Fruit fly (Drosophila melanogaster) whole organism, pupa: ENCODE data around the gene bif.

ENCODE experiments used
- CG10348 ChIP-seq: fragments of 200-800 bp; sonication (Bioruptor generic); IDR thresholded peaks from 2 replicates; pipeline ENCODE4 v1.3.6; 2022; ENCODE audit warnings: missing biosample characterization, missing genetic modification characterization
- CG12605 ChIP-seq: fragments of 200-800 bp; sonication (Bioruptor generic); IDR thresholded peaks from 2 replicates; pipeline ENCODE4 v1.3.6; 2022; ENCODE audit warnings: missing biosample characterization, missing genetic modification characterization
- CG13204 ChIP-seq: fragments of 200-800 bp; sonication (Bioruptor generic); optimal IDR thresholded peaks from 2 replicates; lab custom pipeline; 2018; ENCODE audit warnings: missing biosample characterization, mild to moderate bottlenecking, missing genetic modification characterization, moderate library complexity
- CG14655 ChIP-seq: fragments of 200-800 bp; sonication (Bioruptor generic); optimal IDR thresholded peaks from 3 replicates; lab custom pipeline; 2017; ENCODE audit warnings: mild to moderate bottlenecking, missing biosample characterization, missing genetic modification reagents, missing genetic modification characterization
- CG15710 ChIP-seq: fragments of 200-800 bp; sonication (Bioruptor generic); optimal IDR thresholded peaks from 2 replicates; lab custom pipeline; 2018; ENCODE audit warnings: missing biosample characterization, mild to moderate bottlenecking, missing genetic modification characterization, moderate library complexity
- CG17806 ChIP-seq: fragments of 200-800 bp; sonication (Bioruptor generic); optimal IDR thresholded peaks from 2 replicates; lab custom pipeline; 2018; ENCODE audit warnings: missing biosample characterization, mild to moderate bottlenecking, missing genetic modification characterization, moderate library complexity
- CG32121 ChIP-seq: fragments of 200-800 bp; sonication (Bioruptor generic); IDR thresholded peaks from 2 replicates; pipeline ENCODE4 v1.3.6; 2022; ENCODE audit warnings: missing biosample characterization, missing genetic modification characterization
- CG34367 ChIP-seq: fragments of 200-800 bp; sonication (Bioruptor generic); optimal IDR thresholded peaks from 2 replicates; lab custom pipeline; 2018; ENCODE audit warnings: missing biosample characterization, mild to moderate bottlenecking, missing genetic modification characterization
- CG4496 ChIP-seq: fragments of 200-800 bp; sonication (Bioruptor generic); IDR thresholded peaks from 3 replicates; pipeline ENCODE4 v1.3.6; 2022; ENCODE audit warnings: missing biosample characterization, missing genetic modification characterization
- CG8159 ChIP-seq: fragments of 200-800 bp; sonication (Bioruptor generic); optimal IDR thresholded peaks from 3 replicates; lab custom pipeline; 2018; ENCODE audit warnings: missing biosample characterization, mild to moderate bottlenecking, missing genetic modification characterization, moderate library complexity
- CG8301 ChIP-seq: fragments of 200-800 bp; sonication (Bioruptor generic); optimal IDR thresholded peaks from 2 replicates; lab custom pipeline; 2018; ENCODE audit warnings: missing biosample characterization, mild to moderate bottlenecking, missing genetic modification characterization
- CG9948 ChIP-seq: fragments of 200-800 bp; sonication (Bioruptor generic); optimal IDR thresholded peaks from 2 replicates; lab custom pipeline; 2018; ENCODE audit warnings: missing biosample characterization, mild to moderate bottlenecking, missing genetic modification characterization, moderate library complexity
- D1 ChIP-seq: fragments of 200-800 bp; sonication (Bioruptor generic); optimal IDR thresholded peaks from 2 replicates; lab custom pipeline; 2018; ENCODE audit warnings: missing biosample characterization, mild to moderate bottlenecking, missing genetic modification characterization, moderate library complexity
- EcR ChIP-seq: fragments of 200-800 bp; sonication (Bioruptor generic); optimal IDR thresholded peaks from 3 replicates; lab custom pipeline; 2019; ENCODE audit warnings: missing biosample characterization, missing genetic modification characterization, mild to moderate bottlenecking, moderate library complexity, missing genetic modification reagents
- Ets98B ChIP-seq: fragments of 200-800 bp; sonication (Bioruptor generic); IDR thresholded peaks from 2 replicates; pipeline ENCODE4 v1.3.6; 2022; ENCODE audit warnings: missing biosample characterization, missing genetic modification characterization
- Pif1A ChIP-seq: fragments of 200-800 bp; sonication (Bioruptor generic); optimal IDR thresholded peaks from 3 replicates; lab custom pipeline; 2016; ENCODE audit warnings: missing biosample characterization, missing genetic modification characterization
- Pif1B ChIP-seq: fragments of 200-800 bp; sonication (Bioruptor generic); optimal IDR thresholded peaks from 3 replicates; lab custom pipeline; 2016; ENCODE audit warnings: missing biosample characterization, missing genetic modification characterization
- Snoo ChIP-seq: fragments of 200-800 bp; sonication (Bioruptor generic); optimal IDR thresholded peaks from 3 replicates; lab custom pipeline; 2017; ENCODE audit warnings: missing biosample characterization, mild to moderate bottlenecking, missing genetic modification characterization, inconsistent platforms
- fd96Ca ChIP-seq: fragments of 200-800 bp; sonication (Bioruptor generic); IDR thresholded peaks from 3 replicates; pipeline ENCODE4 v1.3.6; 2022; ENCODE audit warnings: missing biosample characterization, missing genetic modification characterization
- gl ChIP-seq: fragments of 200-800 bp; sonication (Bioruptor generic); optimal IDR thresholded peaks from 2 replicates; lab custom pipeline; 2018; ENCODE audit warnings: missing biosample characterization, mild to moderate bottlenecking, missing genetic modification characterization
- rn ChIP-seq: fragments of 200-800 bp; sonication (Bioruptor generic); IDR thresholded peaks from 2 replicates; pipeline ENCODE4 v1.3.6; 2022; ENCODE audit warnings: missing biosample characterization, missing genetic modification characterization

The bif gene

dm6 chrX:11720138-11720537, 41.4 kb downstream of the bif start, which contains the start of gene Tango10:
Gene Tango10 (plus strand): TSS chrX:11720245.
- TF ChIP-seq CG13204 (GFP tag; lab: Kevin White, UChicago) (no peak), CG4496 (no peak), CG10348 (no peak), CG9948 (no peak), CG14655 (GFP tag; lab: Kevin White, UChicago) (no peak), CG12605 (GFP tag; lab: Robert Waterston, UW) (no peak), Snoo (tag; lab: Kevin White, UChicago) (no peak), D1 (tag; lab: Kevin White, UChicago) (no peak), CG32121 (peak; percentile 40; the same call in 1 of the 2 replicates), Pif1B (GFP tag; lab: Kevin White, UChicago) (no peak), CG17806 (tag; lab: Kevin White, UChicago) (peak; percentile 13), CG15710 (tag; lab: Kevin White, UChicago) (peak; percentile 38), CG8159 (tag; lab: Kevin White, UChicago) (no peak), CG34367 (tag; lab: Kevin White, UChicago) (no peak), Pif1A (GFP tag; lab: Kevin White, UChicago) (no peak), CG8301 (tag; lab: Kevin White, UChicago) (no peak), EcR (GFP tag; lab: Kevin White, UChicago) (no peak), rn (GFP tag; lab: Robert Waterston, UW) (no peak), Ets98B (GFP tag; lab: Robert Waterston, UW) (0 out of 2 replicates have a peak, but pooled peaks have one; percentile 24), gl (no peak), fd96Ca (peak; percentile 53; the same call in 1 of the 3 replicates)

- TF ChIP-seq CG9948: no peak
- no peak for TF ChIP-seq Ets98B (GFP tag; lab: Robert Waterston, UW)
- TF ChIP-seq CG12605 (GFP tag; lab: Robert Waterston, UW): no peak
- no peak for TF ChIP-seq rn (GFP tag; lab: Robert Waterston, UW)
- TF ChIP-seq CG10348: no peak
- no peak for TF ChIP-seq CG34367 (tag; lab: Kevin White, UChicago)
- no peak for TF ChIP-seq CG15710 (tag; lab: Kevin White, UChicago)
- no peak for TF ChIP-seq gl
- no peak for TF ChIP-seq CG4496
- no peak for TF ChIP-seq CG17806 (tag; lab: Kevin White, UChicago)
- TF ChIP-seq Snoo (tag; lab: Kevin White, UChicago): no peak
- TF ChIP-seq CG14655 (GFP tag; lab: Kevin White, UChicago): no peak
- no peak for TF ChIP-seq CG8301 (tag; lab: Kevin White, UChicago)
- TF ChIP-seq CG32121: no peak
- TF ChIP-seq, all 21 proteins: peak for 0
These were observed 45.2 kb downstream of the bif start, which contains the start of gene CG15221 for dm6 chrX:11723946-11724345. Gene CG15221 (plus strand): TSS chrX:11724246.

dm6 chrX:11728999-11729398, 50.2 kb downstream of the bif start, which contains the start of gene inaF-D:
Gene inaF-D (minus strand): TSS chrX:11729099.
- TF ChIP-seq CG34367 (tag; lab: Kevin White, UChicago): no peak
- TF ChIP-seq Ets98B (GFP tag; lab: Robert Waterston, UW): no peak
- TF ChIP-seq CG10348: no peak
- TF ChIP-seq CG8159 (tag; lab: Kevin White, UChicago): no peak
- no peak for TF ChIP-seq CG12605 (GFP tag; lab: Robert Waterston, UW)
- TF ChIP-seq Pif1A (GFP tag; lab: Kevin White, UChicago): no peak
- no peak for TF ChIP-seq CG14655 (GFP tag; lab: Kevin White, UChicago)
- no peak for TF ChIP-seq CG8301 (tag; lab: Kevin White, UChicago)
- TF ChIP-seq Snoo (tag; lab: Kevin White, UChicago): no peak
- TF ChIP-seq CG17806 (tag; lab: Kevin White, UChicago): no peak
- no peak for TF ChIP-seq CG13204 (GFP tag; lab: Kevin White, UChicago)
- no peak for TF ChIP-seq gl
- no peak for TF ChIP-seq fd96Ca
- no peak for TF ChIP-seq D1 (tag; lab: Kevin White, UChicago)
- TF ChIP-seq rn (GFP tag; lab: Robert Waterston, UW): no peak
- no peak for TF ChIP-seq EcR (GFP tag; lab: Kevin White, UChicago)
- no peak for TF ChIP-seq Pif1B (GFP tag; lab: Kevin White, UChicago)
- no peak for TF ChIP-seq CG32121
- no peak for TF ChIP-seq CG9948
- TF ChIP-seq CG15710 (tag; lab: Kevin White, UChicago): no peak

dm6 chrX:11729993-11730392, 51.2 kb downstream of the bif start:
- TF ChIP-seq CG10348: no peak
- no peak for TF ChIP-seq CG12605 (GFP tag; lab: Robert Waterston, UW)
- no peak for TF ChIP-seq rn (GFP tag; lab: Robert Waterston, UW)
- TF ChIP-seq Ets98B (GFP tag; lab: Robert Waterston, UW): no peak
- TF ChIP-seq CG8301 (tag; lab: Kevin White, UChicago): peak; percentile 8
- no peak for TF ChIP-seq gl
- no peak for TF ChIP-seq CG8159 (tag; lab: Kevin White, UChicago)
- TF ChIP-seq Pif1B (GFP tag; lab: Kevin White, UChicago): no peak
- no peak for TF ChIP-seq CG14655 (GFP tag; lab: Kevin White, UChicago)
- no peak for TF ChIP-seq CG9948
- no peak for TF ChIP-seq Snoo (tag; lab: Kevin White, UChicago)
- no peak for TF ChIP-seq D1 (tag; lab: Kevin White, UChicago)
- no peak for TF ChIP-seq CG15710 (tag; lab: Kevin White, UChicago)
- TF ChIP-seq CG13204 (GFP tag; lab: Kevin White, UChicago): no peak
- 0 out of 3 replicates have a peak, but pooled peaks have one; percentile 17 for TF ChIP-seq CG4496
- no peak for TF ChIP-seq CG34367 (tag; lab: Kevin White, UChicago)
- no peak for TF ChIP-seq fd96Ca

dm6 chrX:11731665-11732064, 52.9 kb downstream of the bif start, which contains the start of gene inaF-C:
Gene inaF-C (minus strand): TSS chrX:11731765.
- no peak for TF ChIP-seq CG17806 (tag; lab: Kevin White, UChicago)
- TF ChIP-seq CG32121: no peak
- TF ChIP-seq D1 (tag; lab: Kevin White, UChicago): no peak
- no peak for TF ChIP-seq Pif1A (GFP tag; lab: Kevin White, UChicago)
- TF ChIP-seq CG4496: no peak
- no peak for TF ChIP-seq CG10348
- no peak for TF ChIP-seq gl
- TF ChIP-seq Snoo (tag; lab: Kevin White, UChicago): no peak
- TF ChIP-seq EcR (GFP tag; lab: Kevin White, UChicago): no peak
- no peak for TF ChIP-seq Ets98B (GFP tag; lab: Robert Waterston, UW)
- TF ChIP-seq fd96Ca: no peak
- no peak for TF ChIP-seq CG14655 (GFP tag; lab: Kevin White, UChicago)
- TF ChIP-seq CG12605 (GFP tag; lab: Robert Waterston, UW): no peak
- no peak for TF ChIP-seq CG8301 (tag; lab: Kevin White, UChicago)
- TF ChIP-seq CG9948: no peak
- TF ChIP-seq CG34367 (tag; lab: Kevin White, UChicago): no peak
- TF ChIP-seq Pif1B (GFP tag; lab: Kevin White, UChicago): no peak
- TF ChIP-seq rn (GFP tag; lab: Robert Waterston, UW): no peak
- TF ChIP-seq CG13204 (GFP tag; lab: Kevin White, UChicago): no peak
